Fruit fly (Drosophila melanogaster) whole organism, embryonic: ENCODE data around the gene CG5969.

Source experiments
- Asciz ChIP-seq: fragments of 200-800 bp; sonication (Bioruptor generic); optimal IDR thresholded peaks from 2 replicates; lab custom pipeline; 2017; ENCODE audit warnings: missing biosample characterization, mild to moderate bottlenecking, missing genetic modification characterization, missing genetic modification reagents
- Bdp1 ChIP-seq: fragments of 200-800 bp; sonication (Bioruptor generic); optimal IDR thresholded peaks from 3 replicates; lab custom pipeline; 2016; ENCODE audit warnings: missing biosample characterization, missing genetic modification characterization
- CG10431 ChIP-seq: fragments of 200-800 bp; sonication (Bioruptor generic); optimal IDR thresholded peaks from 3 replicates; lab custom pipeline; 2018; ENCODE audit warnings: missing biosample characterization, mild to moderate bottlenecking, missing genetic modification characterization
- CG12219 ChIP-seq: fragments of 200-800 bp; sonication (Bioruptor generic); optimal IDR thresholded peaks from 3 replicates; lab custom pipeline; 2018; ENCODE audit warnings: missing biosample characterization, mild to moderate bottlenecking, missing genetic modification characterization
- CG12659 ChIP-seq: fragments of 200-800 bp; sonication (Bioruptor generic); optimal IDR thresholded peaks from 3 replicates; lab custom pipeline; 2017; ENCODE audit warnings: mild to moderate bottlenecking, missing biosample characterization, missing genetic modification reagents, missing genetic modification characterization
- CG13894 ChIP-seq: fragments of 200-800 bp; sonication (Bioruptor generic); optimal IDR thresholded peaks from 3 replicates; lab custom pipeline; 2018; ENCODE audit warnings: missing biosample characterization, mild to moderate bottlenecking, missing genetic modification characterization, moderate library complexity
- CG15269 ChIP-seq: fragments of 200-800 bp; sonication (Bioruptor generic); optimal IDR thresholded peaks from 2 replicates; lab custom pipeline; 2018; ENCODE audit warnings: missing biosample characterization, mild to moderate bottlenecking, missing genetic modification characterization, moderate library complexity
- CG15601 ChIP-seq: fragments of 200-800 bp; sonication (Bioruptor generic); optimal IDR thresholded peaks from 3 replicates; lab custom pipeline; 2019; ENCODE audit warnings: missing biosample characterization, mild to moderate bottlenecking, missing genetic modification characterization, moderate library complexity
- CG1647 ChIP-seq: fragments of 200-800 bp; sonication (Bioruptor generic); optimal IDR thresholded peaks from 3 replicates; lab custom pipeline; 2016; ENCODE audit warnings: missing biosample characterization, missing genetic modification characterization
- CG3281 ChIP-seq: fragments of 200-800 bp; sonication (Bioruptor generic); optimal IDR thresholded peaks from 3 replicates; lab custom pipeline; 2017; ENCODE audit warnings: missing biosample characterization, mild to moderate bottlenecking, missing genetic modification characterization
- CG3726 ChIP-seq: fragments of 200-800 bp; sonication (Bioruptor generic); IDR thresholded peaks from 3 replicates; pipeline ENCODE4, ENCODE4 v1.3.6; 2022; ENCODE audit warnings: missing biosample characterization, missing genetic modification characterization
- CG4328 ChIP-seq: fragments of 200-800 bp; sonication (Bioruptor generic); optimal IDR thresholded peaks from 3 replicates; lab custom pipeline; 2017; ENCODE audit warnings: missing biosample characterization, missing genetic modification reagents, missing genetic modification characterization
- CG4820 ChIP-seq: fragments of 200-800 bp; sonication (Bioruptor generic); optimal IDR thresholded peaks from 3 replicates; lab custom pipeline; 2016; ENCODE audit warnings: missing biosample characterization, missing genetic modification characterization
- CG6791 ChIP-seq: fragments of 200-800 bp; sonication (Bioruptor generic); IDR thresholded peaks from 3 replicates; pipeline ENCODE4 v1.3.6; 2022; ENCODE audit warnings: missing biosample characterization, missing genetic modification characterization; ENCODE audit not compliant: partially characterized antibody
- CG7745 ChIP-seq: fragments of 200-800 bp; sonication (Bioruptor generic); optimal IDR thresholded peaks from 2 replicates; lab custom pipeline; 2018; ENCODE audit warnings: missing biosample characterization, mild to moderate bottlenecking, missing genetic modification characterization, moderate library complexity
- CG7786 ChIP-seq: fragments of 200-800 bp; sonication (Bioruptor generic); optimal IDR thresholded peaks from 2 replicates; lab custom pipeline; 2016; ENCODE audit warnings: missing biosample characterization, missing genetic modification characterization
- CrebB ChIP-seq: fragments of 200-800 bp; sonication (Bioruptor generic); optimal IDR thresholded peaks from 3 replicates; lab custom pipeline; 2018; ENCODE audit warnings: missing biosample characterization, mild to moderate bottlenecking, missing genetic modification characterization
- Dip2 ChIP-seq: fragments of 200-800 bp; sonication (Bioruptor generic); IDR thresholded peaks from 2 replicates; pipeline ENCODE4 v1.3.6; 2022; ENCODE audit warnings: missing biosample characterization, missing genetic modification characterization
- Ets97D ChIP-seq: fragments of 200-800 bp; sonication (Bioruptor generic); optimal IDR thresholded peaks from 3 replicates; lab custom pipeline; 2016; ENCODE audit warnings: missing biosample characterization, missing genetic modification characterization
- Gsc ChIP-seq: fragments of 200-800 bp; sonication (Bioruptor generic); IDR thresholded peaks from 2 replicates; pipeline ENCODE4 v1.3.6; 2022; ENCODE audit warnings: missing biosample characterization, missing genetic modification characterization
- HmgD ChIP-seq: fragments of 200-800 bp; sonication (Bioruptor generic); optimal IDR thresholded peaks from 3 replicates; lab custom pipeline; 2016; ENCODE audit warnings: missing biosample characterization, missing genetic modification characterization
- Hmx ChIP-seq: fragments of 200-800 bp; sonication (Bioruptor generic); optimal IDR thresholded peaks from 2 replicates; lab custom pipeline; 2016; ENCODE audit warnings: missing biosample characterization, missing genetic modification characterization
- Hr3 ChIP-seq: fragments of 200-800 bp; sonication (Bioruptor generic); optimal IDR thresholded peaks from 3 replicates; lab custom pipeline; 2016; ENCODE audit warnings: missing biosample characterization, missing genetic modification characterization
- Max ChIP-seq: fragments of 200-800 bp; sonication (Bioruptor generic); optimal IDR thresholded peaks from 2 replicates; lab custom pipeline; 2016; ENCODE audit warnings: missing biosample characterization, mild to moderate bottlenecking, missing genetic modification characterization
- NFAT ChIP-seq: fragments of 200-800 bp; sonication (Bioruptor generic); IDR thresholded peaks from 2 replicates; pipeline ENCODE4 v1.3.6; 2022; ENCODE audit warnings: missing biosample characterization, missing genetic modification characterization
- Spps ChIP-seq: fragments of 200-800 bp; sonication (Bioruptor generic); optimal IDR thresholded peaks from 2 replicates; lab custom pipeline; 2018; ENCODE audit warnings: missing biosample characterization, mild to moderate bottlenecking, missing genetic modification characterization
- Ssrp ChIP-seq: fragments of 200-800 bp; sonication (Bioruptor generic); optimal IDR thresholded peaks from 2 replicates; lab custom pipeline; 2018; ENCODE audit warnings: missing biosample characterization, mild to moderate bottlenecking, missing genetic modification characterization, moderate library complexity
- Xbp1 ChIP-seq: fragments of 200-800 bp; sonication (Bioruptor generic); optimal IDR thresholded peaks from 3 replicates; lab custom pipeline; 2016; ENCODE audit warnings: missing biosample characterization, mild to moderate bottlenecking, missing genetic modification characterization
- abd-A ChIP-seq: fragments of 200-800 bp; sonication (Bioruptor generic); optimal IDR thresholded peaks from 3 replicates; lab custom pipeline; 2019; ENCODE audit warnings: missing biosample characterization, mild to moderate bottlenecking, missing genetic modification characterization, moderate library complexity
- ac ChIP-seq: fragments of 200-800 bp; sonication (Bioruptor generic); optimal IDR thresholded peaks from 3 replicates; lab custom pipeline; 2017; ENCODE audit warnings: missing biosample characterization, mild to moderate bottlenecking, missing genetic modification characterization
- da ChIP-seq: fragments of 200-800 bp; sonication (Bioruptor generic); optimal IDR thresholded peaks from 2 replicates; lab custom pipeline; 2016; ENCODE audit warnings: missing biosample characterization, missing genetic modification characterization
- disco-r ChIP-seq: fragments of 200-800 bp; sonication (Bioruptor generic); optimal IDR thresholded peaks from 2 replicates; lab custom pipeline; 2016; ENCODE audit warnings: missing biosample characterization, missing genetic modification characterization
- dmrt99B ChIP-seq: fragments of 200-800 bp; sonication (Bioruptor generic); optimal IDR thresholded peaks from 2 replicates; lab custom pipeline; 2018; ENCODE audit warnings: missing biosample characterization, mild to moderate bottlenecking, missing genetic modification characterization, moderate library complexity
- exex ChIP-seq: fragments of 200-800 bp; sonication (Bioruptor generic); optimal IDR thresholded peaks from 4 replicates; lab custom pipeline; 2018; ENCODE audit warnings: missing biosample characterization, mild to moderate bottlenecking, missing genetic modification characterization, moderate library complexity
- gce ChIP-seq: fragments of 200-800 bp; sonication (Bioruptor generic); IDR thresholded peaks from 3 replicates; pipeline ENCODE4 v1.3.6; 2022; ENCODE audit warnings: missing biosample characterization, missing genetic modification characterization
- grn ChIP-seq: fragments of 200-800 bp; sonication (Bioruptor generic); optimal IDR thresholded peaks from 3 replicates; lab custom pipeline; 2017; ENCODE audit warnings: missing biosample characterization, missing genetic modification characterization
- h ChIP-seq: fragments of >200 bp; optimal IDR thresholded peaks from 2 replicates; lab custom pipeline; 2017
- maf-S ChIP-seq: fragments of 200-800 bp; sonication (Bioruptor generic); optimal IDR thresholded peaks from 2 replicates; lab custom pipeline; 2016; ENCODE audit warnings: missing biosample characterization, missing genetic modification characterization
- mirr ChIP-seq: fragments of 200-800 bp; sonication (Bioruptor generic); optimal IDR thresholded peaks from 3 replicates; lab custom pipeline; 2018; ENCODE audit warnings: missing biosample characterization, mild to moderate bottlenecking, missing genetic modification characterization
- oc ChIP-seq: fragments of 200-800 bp; sonication (Bioruptor generic); optimal IDR thresholded peaks from 2 replicates; lab custom pipeline; 2018; ENCODE audit warnings: missing biosample characterization, mild to moderate bottlenecking, missing genetic modification characterization, moderate library complexity
- phol ChIP-seq: fragments of 200-800 bp; sonication (Bioruptor generic); optimal IDR thresholded peaks from 3 replicates; lab custom pipeline; 2018; ENCODE audit warnings: missing biosample characterization, mild to moderate bottlenecking, missing genetic modification characterization, moderate library complexity
- pita ChIP-seq: fragments of 200-800 bp; sonication (Bioruptor generic); optimal IDR thresholded peaks from 2 replicates; lab custom pipeline; 2017; ENCODE audit warnings: missing biosample characterization, mild to moderate bottlenecking, missing genetic modification characterization
- pros ChIP-seq: fragments of 200-800 bp; sonication (Bioruptor generic); optimal IDR thresholded peaks from 3 replicates; lab custom pipeline; 2019; ENCODE audit warnings: missing biosample characterization, mild to moderate bottlenecking, missing genetic modification characterization, moderate library complexity
- pzg ChIP-seq: fragments of 200-800 bp; sonication (Bioruptor generic); optimal IDR thresholded peaks from 3 replicates; lab custom pipeline; 2018; ENCODE audit warnings: missing biosample characterization, mild to moderate bottlenecking, missing genetic modification characterization, moderate library complexity
- sima ChIP-seq: fragments of 200-800 bp; sonication (Bioruptor generic); optimal IDR thresholded peaks from 2 replicates; lab custom pipeline; 2016; ENCODE audit warnings: missing biosample characterization, missing genetic modification characterization
- tin ChIP-seq: fragments of 200-800 bp; sonication (Bioruptor generic); optimal IDR thresholded peaks from 3 replicates; lab custom pipeline; 2016; ENCODE audit warnings: missing biosample characterization, missing genetic modification characterization
- ttk ChIP-seq: fragments of 200-800 bp; sonication (Bioruptor generic); IDR thresholded peaks from 2 replicates; pipeline ENCODE4 v2.1.2; 2022; ENCODE audit warnings: missing biosample characterization, missing genetic modification characterization
- twi ChIP-seq: fragments of 200-800 bp; optimal IDR thresholded peaks from 2 replicates; lab custom pipeline; 2019; ENCODE audit warnings: missing biosample characterization, mild to moderate bottlenecking, missing genetic modification characterization, moderate library complexity
- tx ChIP-seq: fragments of 200-800 bp; sonication (Bioruptor generic); optimal IDR thresholded peaks from 2 replicates; lab custom pipeline; 2016; ENCODE audit warnings: missing biosample characterization, missing genetic modification characterization
- wdn ChIP-seq: fragments of 200-800 bp; sonication (Bioruptor generic); IDR thresholded peaks from 2 replicates; pipeline ENCODE4 v1.3.6; 2022; ENCODE audit warnings: missing biosample characterization, missing genetic modification characterization

Gene CG5969

dm6 chr3L:20452813-20453682, 20.5 kb upstream of the CG5969 start, which contains the start of gene CG5199 (continued):
- TF ChIP-seq pros (GFP tag; lab: Kevin White, UChicago) = no peak
- TF ChIP-seq Ets97D (GFP tag; lab: Kevin White, UChicago) = peak; percentile 40
- no peak for TF ChIP-seq Gsc
- TF ChIP-seq CG12219 (GFP tag; lab: Kevin White, UChicago) = no peak
- no peak for TF ChIP-seq da (GFP tag; lab: Kevin White, UChicago)
- no peak for TF ChIP-seq abd-A (tag; lab: Kevin White, UChicago)
- TF ChIP-seq Hmx (GFP tag; lab: Kevin White, UChicago) = no peak
- TF ChIP-seq CG4328 (GFP tag; lab: Kevin White, UChicago) = peak; percentile 54
- TF ChIP-seq Dip2 = no peak
- no peak for TF ChIP-seq mirr (GFP tag; lab: Kevin White, UChicago)
- TF ChIP-seq maf-S (GFP tag; lab: Kevin White, UChicago) = peak; percentile 4
- no peak for TF ChIP-seq CrebB (tag; lab: Kevin White, UChicago)
- no peak for TF ChIP-seq CG13894
- TF ChIP-seq Max (GFP tag; lab: Kevin White, UChicago) = peak; percentile 45
- no peak for TF ChIP-seq h (lab: Kevin White, UChicago)
- TF ChIP-seq Asciz (GFP tag; lab: Kevin White, UChicago) = no peak
- no peak for TF ChIP-seq gce (GFP tag; lab: Robert Waterston, UW)
- TF ChIP-seq CG4820 (GFP tag; lab: Kevin White, UChicago) = peak; percentile 67
- no peak for TF ChIP-seq Bdp1 (GFP tag; lab: Kevin White, UChicago)
- peak; percentile 58 for TF ChIP-seq CG15269 (tag; lab: Kevin White, UChicago)
- no peak for TF ChIP-seq sima (GFP tag; lab: Kevin White, UChicago)
- peak; percentile 75 for TF ChIP-seq CG6791 (GFP tag; lab: Robert Waterston, UW)
- TF ChIP-seq CG10431 = no peak
- TF ChIP-seq grn (GFP tag; lab: Kevin White, UChicago) = no peak
- TF ChIP-seq wdn (GFP tag; lab: Robert Waterston, UW) = no peak
- TF ChIP-seq ac (GFP tag; lab: Kevin White, UChicago) = no peak
- peak; percentile 75 for TF ChIP-seq CG3281 (GFP tag; lab: Kevin White, UChicago)
- TF ChIP-seq exex = no peak
- peak; percentile 69 for TF ChIP-seq NFAT
- peak; percentile 25 for TF ChIP-seq CG1647 (GFP tag; lab: Kevin White, UChicago)
- TF ChIP-seq tin (GFP tag; lab: Kevin White, UChicago) = peak; percentile 79
- TF ChIP-seq Hr3 = peak; percentile 79
- no peak for TF ChIP-seq oc (tag; lab: Kevin White, UChicago)
- TF ChIP-seq pzg (GFP tag; lab: Kevin White, UChicago) = peak; percentile 41
- TF ChIP-seq twi = peak; percentile 42
- TF ChIP-seq Xbp1 (GFP tag; lab: Kevin White, UChicago) = peak; percentile 64
- no peak for TF ChIP-seq tx
- no peak for TF ChIP-seq disco-r (GFP tag; lab: Kevin White, UChicago)
- TF ChIP-seq Spps (tag; lab: Kevin White, UChicago) = peak; percentile 26
- TF ChIP-seq CG3726 (GFP tag; lab: Robert Waterston, UW) = 0 out of 3 replicates have a peak, but pooled peaks have one; percentile 58
- TF ChIP-seq CG12659 (GFP tag; lab: Kevin White, UChicago) = peak; percentile 77
- TF ChIP-seq ttk (GFP tag; lab: Robert Waterston, UW) = peak; percentile 59; the same call in 1 of the 2 replicates
- no peak for TF ChIP-seq pita (GFP tag; lab: Kevin White, UChicago)
- TF ChIP-seq HmgD = no peak
- TF ChIP-seq CG7786 (GFP tag; lab: Kevin White, UChicago) = no peak
- peak; percentile 50 for TF ChIP-seq dmrt99B (tag; lab: Kevin White, UChicago)
- peak; percentile 81 for TF ChIP-seq Ssrp (tag; lab: Kevin White, UChicago)
- no peak for TF ChIP-seq CG7745 (tag; lab: Kevin White, UChicago)
- peak; percentile 85 for TF ChIP-seq phol
- peak; percentile 65 for TF ChIP-seq CG15601 (tag; lab: Kevin White, UChicago)
